Fruit fly (Drosophila melanogaster) whole organism, embryonic: ENCODE measurements around the gene CG7565.

Source experiments
- Asciz ChIP-seq: fragments of 200-800 bp; sonication (Bioruptor generic); optimal IDR thresholded peaks from 2 replicates; lab custom pipeline; 2017; ENCODE audit warnings: missing biosample characterization, mild to moderate bottlenecking, missing genetic modification characterization, missing genetic modification reagents
- CG10321 ChIP-seq: fragments of 200-800 bp; sonication (Bioruptor generic); IDR thresholded peaks from 2 replicates; pipeline ENCODE4 v1.3.6; 2022; ENCODE audit warnings: missing biosample characterization, missing genetic modification characterization
- CG10431 ChIP-seq: fragments of 200-800 bp; sonication (Bioruptor generic); optimal IDR thresholded peaks from 3 replicates; lab custom pipeline; 2018; ENCODE audit warnings: missing biosample characterization, mild to moderate bottlenecking, missing genetic modification characterization
- CG11696 ChIP-seq: fragments of 200-800 bp; sonication (Bioruptor generic); IDR thresholded peaks from 2 replicates; pipeline ENCODE4 v1.3.6; 2022; ENCODE audit warnings: missing biosample characterization, missing genetic modification characterization
- CG12071 ChIP-seq: fragments of 200-800 bp; sonication (Bioruptor generic); optimal IDR thresholded peaks from 3 replicates; lab custom pipeline; 2018; ENCODE audit warnings: missing biosample characterization, mild to moderate bottlenecking, missing genetic modification characterization
- CG12769 ChIP-seq: fragments of 200-800 bp; sonication (Bioruptor generic); optimal IDR thresholded peaks from 2 replicates; lab custom pipeline; 2019; ENCODE audit warnings: missing biosample characterization, mild to moderate bottlenecking, missing genetic modification characterization, moderate library complexity
- CG13624 ChIP-seq: fragments of 200-800 bp; sonication (Bioruptor generic); optimal IDR thresholded peaks from 2 replicates; lab custom pipeline; 2016; ENCODE audit warnings: missing biosample characterization, missing genetic modification characterization
- CG1603 ChIP-seq: fragments of 200-800 bp; sonication (Bioruptor generic); optimal IDR thresholded peaks from 2 replicates; lab custom pipeline; 2019; ENCODE audit warnings: missing biosample characterization, mild to moderate bottlenecking, missing genetic modification characterization, moderate library complexity
- CG17385 ChIP-seq: fragments of 200-800 bp; sonication (Bioruptor generic); optimal IDR thresholded peaks from 3 replicates; lab custom pipeline; 2018; ENCODE audit warnings: missing biosample characterization, mild to moderate bottlenecking, missing genetic modification characterization
- CG1792 ChIP-seq: fragments of 200-800 bp; sonication (Bioruptor generic); optimal IDR thresholded peaks from 2 replicates; lab custom pipeline; 2016; ENCODE audit warnings: missing biosample characterization, missing genetic modification characterization
- CG2875 ChIP-seq: fragments of 200-800 bp; sonication (Bioruptor generic); optimal IDR thresholded peaks from 2 replicates; lab custom pipeline; 2017; ENCODE audit warnings: missing biosample characterization, mild to moderate bottlenecking, missing genetic modification characterization, missing genetic modification reagents
- CG30403 ChIP-seq: fragments of 200-800 bp; sonication (Bioruptor generic); optimal IDR thresholded peaks from 3 replicates; lab custom pipeline; 2016; ENCODE audit warnings: missing biosample characterization, missing genetic modification characterization
- CG3065 ChIP-seq: fragments of 200-800 bp; sonication (Bioruptor generic); optimal IDR thresholded peaks from 2 replicates; lab custom pipeline; 2016; ENCODE audit warnings: missing biosample characterization, missing genetic modification characterization
- CG32767 ChIP-seq: fragments of 200-800 bp; sonication (Bioruptor generic); IDR thresholded peaks from 2 replicates; pipeline ENCODE4 v1.3.6; 2022; ENCODE audit warnings: missing biosample characterization, missing genetic modification characterization
- CG3281 ChIP-seq: fragments of 200-800 bp; sonication (Bioruptor generic); optimal IDR thresholded peaks from 3 replicates; lab custom pipeline; 2017; ENCODE audit warnings: missing biosample characterization, mild to moderate bottlenecking, missing genetic modification characterization
- CG33557 ChIP-seq: fragments of 200-800 bp; sonication (Bioruptor generic); optimal IDR thresholded peaks from 2 replicates; lab custom pipeline; 2019; ENCODE audit warnings: missing biosample characterization, mild to moderate bottlenecking, missing genetic modification characterization, moderate library complexity
- CG4328 ChIP-seq: fragments of 200-800 bp; sonication (Bioruptor generic); optimal IDR thresholded peaks from 3 replicates; lab custom pipeline; 2017; ENCODE audit warnings: missing biosample characterization, missing genetic modification reagents, missing genetic modification characterization
- CG4707 ChIP-seq: fragments of 200-800 bp; sonication (Bioruptor generic); optimal IDR thresholded peaks from 2 replicates; lab custom pipeline; 2018; ENCODE audit warnings: missing biosample characterization, mild to moderate bottlenecking, missing genetic modification characterization, moderate library complexity
- CG5180 ChIP-seq: fragments of 200-800 bp; sonication (Bioruptor generic); optimal IDR thresholded peaks from 3 replicates; lab custom pipeline; 2017; ENCODE audit warnings: missing biosample characterization, missing genetic modification characterization, mild to moderate bottlenecking, moderate library complexity, missing genetic modification reagents
- CG7556 ChIP-seq: fragments of 200-800 bp; sonication (Bioruptor generic); optimal IDR thresholded peaks from 2 replicates; lab custom pipeline; 2017; ENCODE audit warnings: missing biosample characterization, mild to moderate bottlenecking, missing genetic modification characterization
- CG9932 ChIP-seq: fragments of 200-800 bp; sonication (Bioruptor generic); IDR thresholded peaks from 2 replicates; pipeline ENCODE4 v1.3.6; 2022; ENCODE audit warnings: missing biosample characterization, missing genetic modification characterization
- Dek ChIP-seq: fragments of 200-800 bp; sonication (Bioruptor generic); optimal IDR thresholded peaks from 3 replicates; lab custom pipeline; 2019; ENCODE audit warnings: missing biosample characterization, mild to moderate bottlenecking, missing genetic modification characterization, moderate library complexity
- Dp ChIP-seq: fragments of 200-800 bp; sonication (Bioruptor generic); optimal IDR thresholded peaks from 2 replicates; lab custom pipeline; 2018; ENCODE audit warnings: missing biosample characterization, mild to moderate bottlenecking, missing genetic modification characterization, moderate library complexity
- ERR ChIP-seq: fragments of 200-800 bp; sonication (Bioruptor generic); optimal IDR thresholded peaks from 2 replicates; lab custom pipeline; 2016; ENCODE audit warnings: missing biosample characterization, missing genetic modification characterization
- Eip74EF ChIP-seq, 2 experiments: fragments of 200-800 bp in 1 of 2; fragments of >200 bp in 1 of 2; sonication (Bioruptor generic) in 1 of 2; optimal IDR thresholded peaks; 2 replicates each; lab custom pipeline; 2017 to 2019; ENCODE audit warnings: missing biosample characterization in 2 of 2, missing genetic modification characterization in 2 of 2, mild to moderate bottlenecking in 1 of 2, moderate library complexity in 1 of 2
- Ets65A ChIP-seq: fragments of 200-800 bp; sonication (Bioruptor generic); peaks from one replicate; lab custom pipeline; 2016; ENCODE audit warnings: missing biosample characterization, missing genetic modification characterization
- Ets97D ChIP-seq: fragments of 200-800 bp; sonication (Bioruptor generic); optimal IDR thresholded peaks from 3 replicates; lab custom pipeline; 2016; ENCODE audit warnings: missing biosample characterization, missing genetic modification characterization
- HmgZ ChIP-seq: fragments of 200-800 bp; sonication (Bioruptor generic); optimal IDR thresholded peaks from 2 replicates; lab custom pipeline; 2018; ENCODE audit warnings: missing biosample characterization, mild to moderate bottlenecking, missing genetic modification characterization
- Hr3 ChIP-seq: fragments of 200-800 bp; sonication (Bioruptor generic); optimal IDR thresholded peaks from 3 replicates; lab custom pipeline; 2016; ENCODE audit warnings: missing biosample characterization, missing genetic modification characterization
- Jarid2 ChIP-seq: fragments of 200-800 bp; sonication (Bioruptor generic); optimal IDR thresholded peaks from 3 replicates; lab custom pipeline; 2017; ENCODE audit warnings: mild to moderate bottlenecking, missing biosample characterization, missing genetic modification reagents, missing genetic modification characterization
- Myb ChIP-seq: fragments of 200-800 bp; sonication (Bioruptor generic); optimal IDR thresholded peaks from 2 replicates; lab custom pipeline; 2016; ENCODE audit warnings: missing biosample characterization, missing genetic modification characterization
- NfI ChIP-seq: fragments of 200-800 bp; sonication (Bioruptor generic); optimal IDR thresholded peaks from 3 replicates; lab custom pipeline; 2018; ENCODE audit warnings: missing biosample characterization, mild to moderate bottlenecking, missing genetic modification characterization, moderate library complexity
- Rfx ChIP-seq: fragments of 200-800 bp; sonication (Bioruptor generic); IDR thresholded peaks from 2 replicates; pipeline ENCODE4 v1.3.6; 2022; ENCODE audit warnings: missing biosample characterization, missing genetic modification characterization
- Scr ChIP-seq: fragments of 200-800 bp; sonication (Bioruptor generic); IDR thresholded peaks from 2 replicates; pipeline ENCODE4 v1.3.6; 2022; ENCODE audit warnings: missing biosample characterization, missing genetic modification characterization; ENCODE audit not compliant: partially characterized antibody
- Sox100B ChIP-seq: fragments of 200-800 bp; sonication (Bioruptor generic); optimal IDR thresholded peaks from 3 replicates; lab custom pipeline; 2018; ENCODE audit warnings: missing biosample characterization, mild to moderate bottlenecking, missing genetic modification characterization
- fd3F ChIP-seq: fragments of 200-800 bp; sonication (Bioruptor generic); optimal IDR thresholded peaks from 2 replicates; lab custom pipeline; 2018; ENCODE audit warnings: missing biosample characterization, mild to moderate bottlenecking, missing genetic modification characterization, moderate library complexity
- gcm ChIP-seq: fragments of 200-800 bp; sonication (Bioruptor generic); optimal IDR thresholded peaks from 2 replicates; lab custom pipeline; 2019; ENCODE audit warnings: missing biosample characterization, mild to moderate bottlenecking, missing genetic modification characterization, moderate library complexity
- mirr ChIP-seq: fragments of 200-800 bp; sonication (Bioruptor generic); optimal IDR thresholded peaks from 3 replicates; lab custom pipeline; 2018; ENCODE audit warnings: missing biosample characterization, mild to moderate bottlenecking, missing genetic modification characterization
- nerfin-1 ChIP-seq: fragments of 200-800 bp; sonication (Bioruptor generic); optimal IDR thresholded peaks from 3 replicates; lab custom pipeline; 2019; ENCODE audit warnings: missing biosample characterization, mild to moderate bottlenecking, missing genetic modification characterization, moderate library complexity
- nmo ChIP-seq: fragments of 200-800 bp; sonication (Bioruptor generic); optimal IDR thresholded peaks from 2 replicates; lab custom pipeline; 2018; ENCODE audit warnings: missing biosample characterization, mild to moderate bottlenecking, missing genetic modification characterization, moderate library complexity
- onecut ChIP-seq: fragments of 200-800 bp; sonication (Bioruptor generic); IDR thresholded peaks from 2 replicates; pipeline ENCODE4 v1.3.6; 2022; ENCODE audit warnings: missing biosample characterization, missing genetic modification characterization
- pho ChIP-seq: fragments of 200-800 bp; sonication (Bioruptor generic); optimal IDR thresholded peaks from 2 replicates; lab custom pipeline; 2016; ENCODE audit warnings: missing biosample characterization, missing genetic modification characterization
- rib ChIP-seq: fragments of 200-800 bp; sonication (Bioruptor generic); IDR thresholded peaks from 2 replicates; pipeline ENCODE4 v1.3.6; 2022; ENCODE audit warnings: missing biosample characterization, missing genetic modification characterization
- row ChIP-seq: fragments of 200-800 bp; sonication (Bioruptor generic); IDR thresholded peaks from 3 replicates; pipeline ENCODE4 v1.3.6; 2022; ENCODE audit warnings: missing biosample characterization, missing genetic modification characterization
- sd ChIP-seq: fragments of 200-800 bp; sonication (Bioruptor generic); optimal IDR thresholded peaks from 3 replicates; lab custom pipeline; 2018; ENCODE audit warnings: missing biosample characterization, mild to moderate bottlenecking, missing genetic modification characterization, moderate library complexity
- shn ChIP-seq: fragments of 200-800 bp; sonication (Bioruptor generic); optimal IDR thresholded peaks from 3 replicates; lab custom pipeline; 2016; ENCODE audit warnings: missing biosample characterization, missing genetic modification characterization
- sob ChIP-seq: fragments of 200-800 bp; sonication (Bioruptor generic); IDR thresholded peaks from 2 replicates; pipeline ENCODE4 v1.3.6; 2022; ENCODE audit warnings: missing biosample characterization, missing genetic modification characterization
- stc ChIP-seq: fragments of 200-800 bp; sonication (Bioruptor generic); IDR thresholded peaks from 2 replicates; pipeline ENCODE4 v1.3.6; 2022; ENCODE audit warnings: missing biosample characterization, missing genetic modification characterization
- stwl ChIP-seq: fragments of 200-800 bp; sonication (Bioruptor generic); optimal IDR thresholded peaks from 3 replicates; lab custom pipeline; 2018; ENCODE audit warnings: missing biosample characterization, mild to moderate bottlenecking, missing genetic modification characterization, moderate library complexity
- tx ChIP-seq: fragments of 200-800 bp; sonication (Bioruptor generic); optimal IDR thresholded peaks from 2 replicates; lab custom pipeline; 2016; ENCODE audit warnings: missing biosample characterization, missing genetic modification characterization

Gene CG7565

dm6 chr3L:8081822-8082221 lies 9.8 kb downstream of the CG7565 start (continued):
- no peak for TF ChIP-seq CG33557
- TF ChIP-seq Sox100B (GFP tag; lab: Kevin White, UChicago): no peak
- no peak for TF ChIP-seq Hr3 (GFP tag; lab: Kevin White, UChicago)
- TF ChIP-seq sob (GFP tag; lab: Robert Waterston, UW): peak; percentile 66
- TF ChIP-seq CG10321 (GFP tag; lab: Robert Waterston, UW): 0 out of 2 replicates have a peak, but pooled peaks have one; percentile 6
- peak; percentile 0 for TF ChIP-seq Asciz (GFP tag; lab: Kevin White, UChicago)
- TF ChIP-seq CG17385 (GFP tag; lab: Kevin White, UChicago): peak; percentile 64
- TF ChIP-seq mirr (GFP tag; lab: Kevin White, UChicago): peak; percentile 75
- peak; percentile 16 for TF ChIP-seq nerfin-1 (tag; lab: Kevin White, UChicago)
- TF ChIP-seq CG2875: peak; percentile 21
- peak; percentile 7 for TF ChIP-seq CG7556 (GFP tag; lab: Kevin White, UChicago)
- TF ChIP-seq Ets97D (GFP tag; lab: Kevin White, UChicago): peak; percentile 13
- TF ChIP-seq CG9932: no peak; the same call in 1 of the 2 replicates
- no peak for TF ChIP-seq Ets65A (GFP tag; lab: Kevin White, UChicago)
- peak; percentile 31; the same call in 1 of the 2 replicates for TF ChIP-seq rib (GFP tag; lab: Robert Waterston, UW)
- peak; percentile 19 for TF ChIP-seq CG4328 (GFP tag; lab: Kevin White, UChicago)
- peak; percentile 31 for TF ChIP-seq gcm (GFP tag; lab: Kevin White, UChicago)
- no peak for TF ChIP-seq CG3065 (GFP tag; lab: Kevin White, UChicago)
- no peak for TF ChIP-seq nmo (GFP tag; lab: Kevin White, UChicago)
- TF ChIP-seq Dek (tag; lab: Kevin White, UChicago): peak; percentile 17
- TF ChIP-seq NfI: peak; percentile 45
- TF ChIP-seq CG32767 (GFP tag; lab: Robert Waterston, UW): no peak
- peak; percentile 58 for TF ChIP-seq ERR (GFP tag; lab: Kevin White, UChicago)
- TF ChIP-seq CG5180 (GFP tag; lab: Kevin White, UChicago): peak; percentile 43
- TF ChIP-seq shn (GFP tag; lab: Kevin White, UChicago): peak; percentile 8
- peak; percentile 1 for TF ChIP-seq CG1792
- TF ChIP-seq stc (GFP tag; lab: Robert Waterston, UW): peak; percentile 47; the same call in 1 of the 2 replicates
- peak; percentile 62 for TF ChIP-seq CG12769 (tag; lab: Kevin White, UChicago)
- peak; percentile 11 for TF ChIP-seq Myb (GFP tag; lab: Kevin White, UChicago)
- peak; percentile 47 for TF ChIP-seq Scr
- TF ChIP-seq Jarid2 (GFP tag; lab: Kevin White, UChicago): peak; percentile 63
- TF ChIP-seq CG12071 (GFP tag; lab: Kevin White, UChicago): peak; percentile 61
- TF ChIP-seq Dp (GFP tag; lab: Kevin White, UChicago): peak; percentile 38
- peak; percentile 72; the same call in 1 of the 2 replicates for TF ChIP-seq Rfx (GFP tag; lab: Robert Waterston, UW)
- TF ChIP-seq CG1603 (tag; lab: Kevin White, UChicago): peak; percentile 40
- peak; percentile 74 for TF ChIP-seq stwl (tag; lab: Kevin White, UChicago)
- TF ChIP-seq sd: peak; percentile 54
- TF ChIP-seq CG13624 (GFP tag; lab: Kevin White, UChicago): peak; percentile 8
- no peak for TF ChIP-seq tx (GFP tag; lab: Kevin White, UChicago)
- TF ChIP-seq HmgZ: peak; percentile 61
- TF ChIP-seq CG11696 (GFP tag; lab: Robert Waterston, UW): peak; percentile 15; the same call in 1 of the 2 replicates
- peak; percentile 39 for TF ChIP-seq pho (GFP tag; lab: Kevin White, UChicago)
- peak; percentile 18; the same call in 1 of the 3 replicates for TF ChIP-seq row
- peak; percentile 82 for TF ChIP-seq onecut
- TF ChIP-seq CG3281 (GFP tag; lab: Kevin White, UChicago): peak; percentile 37
- TF ChIP-seq CG30403 (GFP tag; lab: Kevin White, UChicago): peak; percentile 13
- peak in 1 of 2 experiments; percentile 20 for TF ChIP-seq Eip74EF (GFP tag; optimal IDR thresholded peaks at IDR 0.05; lab: Kevin White, UChicago)
- TF ChIP-seq CG4707 (GFP tag; lab: Kevin White, UChicago): peak; percentile 44
- TF ChIP-seq fd3F (GFP tag; lab: Kevin White, UChicago): no peak
- peak; percentile 24 for TF ChIP-seq CG10431 (GFP tag; lab: Kevin White, UChicago)
